Fruit fly (Drosophila melanogaster): ENCODE data around the gene CG2126.

Gene CG2126

dm6 chr3R:31776583-31777362 is at the start of gene CG2126, which contains the start of gene faf (continued):
- no peak; the same call in 2 of the 3 replicates for TF ChIP-seq Optix (GFP tag; IDR thresholded peaks at IDR 0.05)
- no peak for TF ChIP-seq hth (optimal IDR thresholded peaks at IDR 0.05)
- peak; percentile 12 for TF ChIP-seq jumu (GFP tag; optimal IDR thresholded peaks at IDR 0.05)
- peak; percentile 54 for TF ChIP-seq CG11723 (GFP tag; optimal IDR thresholded peaks at IDR 0.05)
- peak; percentile 91 for TF ChIP-seq CG17361 (GFP tag; IDR thresholded peaks at IDR 0.05)
- 0 out of 2 replicates have a peak, but pooled peaks have one; percentile 32 for TF ChIP-seq bowl (GFP tag; IDR thresholded peaks at IDR 0.05)
- TF ChIP-seq shn (GFP tag; optimal IDR thresholded peaks at IDR 0.05), result no peak
- peak; percentile 23 for TF ChIP-seq Hand (GFP tag; optimal IDR thresholded peaks at IDR 0.05)
- TF ChIP-seq gce (GFP tag; IDR thresholded peaks at IDR 0.05), result no peak
- peak; percentile 79 for TF ChIP-seq grau (tag; optimal IDR thresholded peaks at IDR 0.05)
- TF ChIP-seq usp (GFP tag; optimal IDR thresholded peaks at IDR 0.05), result no peak
- TF ChIP-seq CG18476 (GFP tag; optimal IDR thresholded peaks at IDR 0.05), result peak; percentile 40
- TF ChIP-seq pb (GFP tag; optimal IDR thresholded peaks at IDR 0.05), result no peak
- 0 out of 3 replicates have a peak, but pooled peaks have one; percentile 48 for TF ChIP-seq vnd (GFP tag; IDR thresholded peaks at IDR 0.05; ENCODE audit: partially characterized antibody)
- peak; percentile 35 for TF ChIP-seq CG17802 (tag; optimal IDR thresholded peaks at IDR 0.05)
- TF ChIP-seq GATAe (GFP tag; conservative IDR thresholded peaks at IDR 0.05), result 0 out of 2 replicates have a peak, but pooled peaks have one; percentile 16
- peak; percentile 13 for TF ChIP-seq CG6765 (GFP tag; optimal IDR thresholded peaks at IDR 0.05)
- TF ChIP-seq ase (GFP tag; IDR thresholded peaks at IDR 0.05), result peak; percentile 72; the same call in 1 of the 3 replicates
- peak; percentile 63; the same call in 3 of the 4 replicates for TF ChIP-seq Dll (GFP tag; IDR thresholded peaks at IDR 0.05; ENCODE audit: partially characterized antibody)
- peak; percentile 87 for TF ChIP-seq CG18262 (tag; optimal IDR thresholded peaks at IDR 0.05)
- peak; percentile 13 for TF ChIP-seq nom (GFP tag; optimal IDR thresholded peaks at IDR 0.05)
- no peak for TF ChIP-seq Lim3 (GFP tag; IDR thresholded peaks at IDR 0.05)
- peak; percentile 47 for TF ChIP-seq ems (GFP tag; optimal IDR thresholded peaks at IDR 0.05)
- TF ChIP-seq CG8944 (GFP tag; optimal IDR thresholded peaks at IDR 0.05), result peak; percentile 31
- no peak for TF ChIP-seq CG10959 (GFP tag; IDR thresholded peaks at IDR 0.05)
- TF ChIP-seq BtbVII (GFP tag; optimal IDR thresholded peaks at IDR 0.05), result peak; percentile 51
- peak; percentile 88 for TF ChIP-seq nmo (GFP tag; optimal IDR thresholded peaks at IDR 0.05)
- peak; percentile 82 for TF ChIP-seq Ets65A (GFP tag)
- peak; percentile 51; the same call in 2 of the 3 replicates for TF ChIP-seq CG34224 (GFP tag; IDR thresholded peaks at IDR 0.05; ENCODE audit: partially characterized antibody)
- TF ChIP-seq Vsx1 (GFP tag; optimal IDR thresholded peaks at IDR 0.05), result no peak
- no peak for TF ChIP-seq CG18599 (GFP tag; optimal IDR thresholded peaks at IDR 0.05)
- peak; percentile 87 for TF ChIP-seq CG9932 (GFP tag; IDR thresholded peaks at IDR 0.05)
- peak; percentile 73 for TF ChIP-seq caup (GFP tag; optimal IDR thresholded peaks at IDR 0.05; ENCODE audit: severe bottlenecking)
- no peak for TF ChIP-seq CG13894 (tag; optimal IDR thresholded peaks at IDR 0.05)
- no peak for TF ChIP-seq TFAM (GFP tag; optimal IDR thresholded peaks at IDR 0.05)
- peak; percentile 10 to 84 for TF ChIP-seq Hr51 (GFP tag; optimal IDR thresholded peaks at IDR 0.05)
- no peak for TF ChIP-seq Stat92E (GFP tag; optimal IDR thresholded peaks at IDR 0.05)
- no peak for TF ChIP-seq sqz (GFP tag; optimal IDR thresholded peaks at IDR 0.05)
- TF ChIP-seq zf30C (GFP tag; optimal IDR thresholded peaks at IDR 0.05), result peak; percentile 45
- TF ChIP-seq CG10147 (GFP tag; optimal IDR thresholded peaks at IDR 0.05), result peak; percentile 60
- no peak for TF ChIP-seq toy (GFP tag; IDR thresholded peaks at IDR 0.05)
- peak; percentile 79 for TF ChIP-seq Dek (tag; optimal IDR thresholded peaks at IDR 0.05)
- peak; percentile 60 for TF ChIP-seq Ets97D (GFP tag; optimal IDR thresholded peaks at IDR 0.05)
- TF ChIP-seq al (GFP tag; IDR thresholded peaks at IDR 0.05), result peak; percentile 70
- no peak for TF ChIP-seq hkb (optimal IDR thresholded peaks at IDR 0.05)
- TF ChIP-seq hkb (GFP tag; IDR thresholded peaks at IDR 0.05), result peak; percentile 79
- no peak; the same call in 1 of the 2 replicates for TF ChIP-seq tna (GFP tag; IDR thresholded peaks at IDR 0.05; ENCODE audit: partially characterized antibody)
- 0 out of 2 replicates have a peak, but pooled peaks have one; percentile 51 for TF ChIP-seq sens-2 (GFP tag; IDR thresholded peaks at IDR 0.05)

Measured in whole organism, embryonic.